Fruit fly (Drosophila melanogaster) whole organism, prepupa: ENCODE measurements around the gene Exn.

Experiments used
- CG11902 ChIP-seq: fragments of 200-800 bp; sonication (Bioruptor generic); optimal IDR thresholded peaks from 3 replicates; lab custom pipeline; 2016; ENCODE audit warnings: missing biosample characterization, missing genetic modification characterization
- CG6163 ChIP-seq: fragments of 200-800 bp; sonication (Bioruptor generic); IDR thresholded peaks from 3 replicates; pipeline ENCODE4 v1.3.6; 2022; ENCODE audit warnings: missing biosample characterization, missing genetic modification characterization
- CG6854 ChIP-seq: fragments of 200-800 bp; sonication (Bioruptor generic); optimal IDR thresholded peaks from 2 replicates; lab custom pipeline; 2017; ENCODE audit warnings: missing biosample characterization, mild to moderate bottlenecking, missing genetic modification characterization
- Gug ChIP-seq: fragments of 200-800 bp; sonication (Bioruptor generic); IDR thresholded peaks from 2 replicates; pipeline ENCODE4 v1.3.6; 2022; ENCODE audit warnings: missing biosample characterization, missing genetic modification characterization
- Smox ChIP-seq: fragments of 200-800 bp; sonication (Bioruptor generic); optimal IDR thresholded peaks from 3 replicates; lab custom pipeline; 2016; ENCODE audit warnings: missing biosample characterization, missing genetic modification characterization

DNA sequence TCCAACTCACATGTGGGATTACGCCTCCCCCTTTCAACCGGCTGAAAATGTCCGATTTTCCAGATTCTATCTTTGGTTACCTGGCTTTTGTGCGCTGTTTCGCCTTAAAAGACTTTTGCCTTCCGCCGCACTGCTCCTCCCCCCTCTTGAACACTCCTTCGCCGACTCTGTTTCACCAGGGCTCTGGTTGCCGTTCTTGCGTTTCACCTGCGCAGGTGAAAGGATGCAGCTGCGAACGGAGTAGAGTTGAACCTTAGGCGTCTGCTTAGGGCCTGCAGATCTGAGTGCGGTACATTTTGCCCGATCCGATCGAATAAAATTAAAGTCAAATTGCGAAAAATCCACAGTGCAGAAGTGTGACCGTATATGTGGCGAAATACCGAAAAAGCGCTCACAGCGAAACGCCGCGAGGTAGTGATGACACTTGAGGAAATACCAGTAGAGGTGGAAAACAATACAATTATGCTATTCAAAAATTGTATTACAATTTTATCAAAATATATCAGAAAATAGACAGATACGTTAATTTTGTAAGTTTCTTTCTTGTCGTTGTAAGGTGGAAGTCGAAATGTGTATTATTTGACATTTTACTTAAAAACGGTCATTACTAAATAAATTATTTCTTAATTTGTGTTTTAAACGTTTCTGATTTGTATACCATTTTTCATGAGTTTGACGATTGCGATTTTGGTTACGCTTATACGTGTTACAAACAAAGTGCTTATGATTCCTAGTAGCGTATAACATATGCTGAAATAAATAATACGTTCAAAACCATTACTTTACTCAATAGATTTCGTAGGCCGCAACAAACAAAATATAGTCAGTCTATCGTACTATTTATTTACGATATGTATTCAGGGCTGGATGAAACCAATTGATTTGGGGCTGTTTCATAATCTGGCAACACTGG is 46.1 kb downstream of the Exn start, which contains the start of the genes CG6664 and CG7728:
- peak; percentile 41 for TF ChIP-seq CG11902
- TF ChIP-seq Gug (GFP tag; lab: Robert Waterston, UW), result no peak
- TF ChIP-seq CG6854 (GFP tag; lab: Kevin White, UChicago), result no peak
- TF ChIP-seq CG6163 (GFP tag; lab: Robert Waterston, UW), result 0 out of 3 replicates have a peak, but pooled peaks have one; percentile 47
- no peak for TF ChIP-seq Smox (GFP tag; lab: Kevin White, UChicago)
